Fruit fly (Drosophila melanogaster): ENCODE data around the gene CG45428.

DNA sequence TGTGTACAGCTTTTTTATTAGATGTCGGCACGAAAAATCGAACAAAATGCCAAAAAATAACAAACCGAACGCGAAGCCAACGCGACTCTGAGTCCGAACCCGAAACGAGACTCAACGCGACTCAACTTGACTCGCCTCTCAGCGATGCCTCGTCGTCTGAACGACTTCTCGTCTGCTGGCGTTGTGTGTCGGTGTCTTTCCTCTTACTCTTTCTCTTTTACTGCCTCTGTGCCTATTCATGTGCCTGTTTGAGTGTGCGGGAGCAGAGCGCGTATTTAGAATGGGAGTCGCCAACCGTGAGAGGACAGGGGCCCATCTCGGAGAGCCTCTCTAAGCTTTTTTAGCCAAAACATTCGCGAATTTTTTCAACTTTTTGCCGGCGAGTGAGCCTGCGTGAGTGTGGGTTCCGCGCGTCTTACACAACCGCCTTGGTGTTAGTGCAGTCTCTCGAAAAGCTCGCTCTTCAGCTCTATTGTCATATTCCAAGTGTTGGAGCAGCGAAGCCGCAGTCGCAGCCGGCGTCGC lies 12.1 kb downstream of the CG45428 start:
- no peak for TF ChIP-seq Smox (GFP tag; optimal IDR thresholded peaks at IDR 0.05)
- no peak for TF ChIP-seq svp (GFP tag)
